Worm (Caenorhabditis elegans) whole organism, L2 larva: ENCODE measurements around the gene anmt-2.
A peak's percentile ranks its signal among the peaks of the same experiment; 100 is the strongest.

ENCODE experiments used
- C34F6.9 ChIP-seq: fragments of 150-350 bp; optimal IDR thresholded peaks from 2 replicates; lab custom pipeline; 2014; ENCODE audit warnings: missing biosample characterization, missing genetic modification characterization
- F13H6.1 ChIP-seq: sonication (generic microtip); optimal IDR thresholded peaks from 2 replicates; lab custom pipeline; 2016; ENCODE audit warnings: missing genetic modification characterization, missing compliant biosample characterization
- R02D3.7 ChIP-seq: fragments of 150-350 bp; optimal IDR thresholded peaks from 2 replicates; lab custom pipeline; 2014; ENCODE audit warnings: missing biosample characterization, missing genetic modification characterization
- Y55F3AM.14 ChIP-seq: fragments of 200-800 bp; sonication (Bioruptor generic); optimal IDR thresholded peaks from 2 replicates; lab custom pipeline; 2018; ENCODE audit warnings: mild to moderate bottlenecking, missing genetic modification characterization, missing compliant biosample characterization
- alr-1 ChIP-seq: fragments of 150-350 bp; optimal IDR thresholded peaks from 2 replicates; lab custom pipeline; 2014; ENCODE audit warnings: missing biosample characterization, missing genetic modification characterization
- aly-2 ChIP-seq: fragments of 150-350 bp; optimal IDR thresholded peaks from 2 replicates; lab custom pipeline; 2014; ENCODE audit warnings: missing biosample characterization, missing genetic modification characterization
- ama-1 ChIP-seq: fragments of 150-350 bp; optimal IDR thresholded peaks from 2 replicates; lab custom pipeline; 2018; ENCODE audit warnings: inconsistent platforms
- blmp-1 ChIP-seq: sonication (generic microtip); optimal IDR thresholded peaks from 2 replicates; lab custom pipeline; 2017; ENCODE audit warnings: missing genetic modification characterization, mild to moderate bottlenecking, missing compliant biosample characterization, antibody characterized with exemption, moderate library complexity; ENCODE audit not compliant: insufficient read depth
- crh-2 ChIP-seq: sonication (generic microtip); optimal IDR thresholded peaks from 2 replicates; lab custom pipeline; 2017; ENCODE audit warnings: missing biosample characterization, missing genetic modification characterization
- dmd-4 ChIP-seq: sonication (generic microtip); optimal IDR thresholded peaks from 2 replicates; lab custom pipeline; 2017; ENCODE audit warnings: missing biosample characterization, missing genetic modification characterization
- egl-27 ChIP-seq: sonication (generic microtip); optimal IDR thresholded peaks from 3 replicates; lab custom pipeline; 2017; ENCODE audit warnings: missing biosample characterization, missing genetic modification reagents, missing genetic modification characterization
- elt-1 ChIP-seq: fragments of 150-350 bp; optimal IDR thresholded peaks from 2 replicates; lab custom pipeline; 2014; ENCODE audit warnings: missing biosample characterization, missing genetic modification characterization
- elt-3 ChIP-seq: sonication (generic microtip); optimal IDR thresholded peaks from 2 replicates; lab custom pipeline; 2017; ENCODE audit warnings: missing biosample characterization, missing genetic modification characterization
- fos-1 ChIP-seq: fragments of 150-350 bp; optimal IDR thresholded peaks from 2 replicates; lab custom pipeline; 2014; ENCODE audit warnings: missing biosample characterization, missing genetic modification characterization
- gmeb-1 ChIP-seq: fragments of 150-350 bp; optimal IDR thresholded peaks from 2 replicates; lab custom pipeline; 2014; ENCODE audit warnings: missing biosample characterization, missing genetic modification characterization
- lin-11 ChIP-seq: fragments of 150-350 bp; sonication (generic microtip); optimal IDR thresholded peaks from 2 replicates; lab custom pipeline; 2014; ENCODE audit warnings: missing biosample characterization, missing genetic modification characterization, inconsistent platforms, mixed read lengths
- lin-13 ChIP-seq: fragments of 150-350 bp; optimal IDR thresholded peaks from 2 replicates; lab custom pipeline; 2014; ENCODE audit warnings: missing biosample characterization, missing genetic modification reagents, missing genetic modification characterization
- lin-39 ChIP-seq: fragments of 150-350 bp; optimal IDR thresholded peaks from 2 replicates; lab custom pipeline; 2014; ENCODE audit warnings: missing biosample characterization, missing genetic modification reagents, missing genetic modification characterization
- lsy-2 ChIP-seq, 2 experiments: fragments of 150-350 bp in 1 of 2; sonication (generic microtip) in 1 of 2; optimal IDR thresholded peaks; 2 replicates each; lab custom pipeline; 2014 to 2017; ENCODE audit warnings: missing biosample characterization in 2 of 2, missing genetic modification characterization in 2 of 2
- mbf-1 ChIP-seq: sonication (generic microtip); optimal IDR thresholded peaks from 2 replicates; lab custom pipeline; 2017; ENCODE audit warnings: missing biosample characterization, missing genetic modification characterization
- mdl-1 ChIP-seq, 2 experiments: fragments of 150-350 bp in 1 of 2; sonication (generic microtip) in 1 of 2; optimal IDR thresholded peaks; 2 replicates each; lab custom pipeline; 2017; ENCODE audit warnings: missing biosample characterization in 2 of 2, missing genetic modification characterization in 2 of 2
- nhr-10 ChIP-seq: sonication (generic microtip); optimal IDR thresholded peaks from 2 replicates; lab custom pipeline; 2017; ENCODE audit warnings: missing biosample characterization, missing genetic modification characterization
- nhr-11 ChIP-seq: fragments of 150-350 bp; optimal IDR thresholded peaks from 2 replicates; lab custom pipeline; 2014; ENCODE audit warnings: missing biosample characterization, missing genetic modification characterization
- nhr-12 ChIP-seq: fragments of 150-350 bp; optimal IDR thresholded peaks from 2 replicates; lab custom pipeline; 2014; ENCODE audit warnings: missing biosample characterization, missing genetic modification characterization
- nhr-129 ChIP-seq: fragments of 150-350 bp; optimal IDR thresholded peaks from 2 replicates; lab custom pipeline; 2014; ENCODE audit warnings: missing biosample characterization, missing genetic modification characterization
- nhr-21 ChIP-seq: fragments of 150-350 bp; optimal IDR thresholded peaks from 2 replicates; lab custom pipeline; 2014; ENCODE audit warnings: missing biosample characterization, missing genetic modification characterization
- nhr-23 ChIP-seq: fragments of 150-350 bp; optimal IDR thresholded peaks from 2 replicates; lab custom pipeline; 2014; ENCODE audit warnings: missing biosample characterization, missing genetic modification reagents, missing genetic modification characterization
- nhr-237 ChIP-seq: fragments of 150-350 bp; optimal IDR thresholded peaks from 2 replicates; lab custom pipeline; 2014; ENCODE audit warnings: missing biosample characterization, missing genetic modification characterization
- nhr-25 ChIP-seq: fragments of 150-350 bp; sonication (generic microtip); optimal IDR thresholded peaks from 3 replicates; lab custom pipeline; 2014; ENCODE audit warnings: missing biosample characterization, missing genetic modification characterization
- nhr-77 ChIP-seq: fragments of 150-350 bp; optimal IDR thresholded peaks from 2 replicates; lab custom pipeline; 2014; ENCODE audit warnings: missing biosample characterization, missing genetic modification characterization
- peb-1 ChIP-seq: fragments of 150-350 bp; optimal IDR thresholded peaks from 2 replicates; lab custom pipeline; 2014; ENCODE audit warnings: missing biosample characterization, missing genetic modification characterization
- skn-1 ChIP-seq: sonication (generic microtip); optimal IDR thresholded peaks from 2 replicates; lab custom pipeline; 2017; ENCODE audit warnings: missing biosample characterization, missing genetic modification characterization
- sma-3 ChIP-seq: sonication (generic microtip); optimal IDR thresholded peaks from 2 replicates; lab custom pipeline; 2016; ENCODE audit warnings: missing genetic modification reagents, missing genetic modification characterization, missing compliant biosample characterization
- sma-9 ChIP-seq, 2 experiments: fragments of 150-350 bp in 1 of 2; sonication (generic microtip) in 1 of 2; optimal IDR thresholded peaks; 2 replicates each; lab custom pipeline; 2014 to 2016; ENCODE audit warnings: missing genetic modification characterization in 2 of 2, mild to moderate bottlenecking in 1 of 2, missing biosample characterization in 1 of 2, missing compliant biosample characterization in 1 of 2, missing genetic modification reagents in 1 of 2, moderate library complexity in 1 of 2
- snpc-4 ChIP-seq: fragments of 150-350 bp; optimal IDR thresholded peaks from 2 replicates; lab custom pipeline; 2014; ENCODE audit warnings: missing biosample characterization, missing genetic modification characterization
- unc-39 ChIP-seq: fragments of 150-350 bp; optimal IDR thresholded peaks from 2 replicates; lab custom pipeline; 2014; ENCODE audit warnings: missing biosample characterization, missing genetic modification characterization
- unc-55 ChIP-seq: fragments of 150-350 bp; sonication (generic microtip); optimal IDR thresholded peaks from 3 replicates; lab custom pipeline; 2014; ENCODE audit warnings: missing biosample characterization, missing genetic modification reagents, missing genetic modification characterization
- unc-62 ChIP-seq: fragments of 150-350 bp; optimal IDR thresholded peaks from 2 replicates; lab custom pipeline; 2014; ENCODE audit warnings: missing biosample characterization, missing genetic modification reagents, missing genetic modification characterization
- zag-1 ChIP-seq: fragments of 150-350 bp; optimal IDR thresholded peaks from 2 replicates; lab custom pipeline; 2014; ENCODE audit warnings: missing biosample characterization, missing genetic modification characterization
- ztf-4 ChIP-seq: fragments of 150-350 bp; optimal IDR thresholded peaks from 2 replicates; lab custom pipeline; 2014; ENCODE audit warnings: missing biosample characterization, missing genetic modification characterization

The anmt-2 gene

DNA sequence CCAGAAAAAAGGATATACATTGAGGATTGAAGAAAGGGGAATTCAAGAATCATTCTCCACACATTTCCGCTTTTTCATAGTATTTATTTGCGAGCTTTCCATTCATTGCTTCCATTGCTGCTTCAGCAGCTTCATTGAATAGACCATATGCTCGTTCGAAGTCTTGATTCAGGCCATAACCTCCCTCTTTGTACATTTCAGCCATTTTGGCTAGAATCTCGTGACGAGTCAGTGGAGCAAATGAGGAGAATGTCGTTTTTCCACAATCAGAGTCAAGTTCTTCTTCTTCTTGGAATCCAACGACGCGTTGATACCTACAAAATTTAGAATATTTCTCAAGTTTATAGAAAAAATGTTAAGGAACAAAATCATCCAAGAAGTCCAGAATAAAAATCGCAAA is 7.7 kb upstream of the anmt-2 start:
- no peak for TF ChIP-seq nhr-237 (tag; lab: Kevin White, UChicago)
- no peak for TF ChIP-seq lin-13 (GFP tag; lab: Kevin White, UChicago)

DNA sequence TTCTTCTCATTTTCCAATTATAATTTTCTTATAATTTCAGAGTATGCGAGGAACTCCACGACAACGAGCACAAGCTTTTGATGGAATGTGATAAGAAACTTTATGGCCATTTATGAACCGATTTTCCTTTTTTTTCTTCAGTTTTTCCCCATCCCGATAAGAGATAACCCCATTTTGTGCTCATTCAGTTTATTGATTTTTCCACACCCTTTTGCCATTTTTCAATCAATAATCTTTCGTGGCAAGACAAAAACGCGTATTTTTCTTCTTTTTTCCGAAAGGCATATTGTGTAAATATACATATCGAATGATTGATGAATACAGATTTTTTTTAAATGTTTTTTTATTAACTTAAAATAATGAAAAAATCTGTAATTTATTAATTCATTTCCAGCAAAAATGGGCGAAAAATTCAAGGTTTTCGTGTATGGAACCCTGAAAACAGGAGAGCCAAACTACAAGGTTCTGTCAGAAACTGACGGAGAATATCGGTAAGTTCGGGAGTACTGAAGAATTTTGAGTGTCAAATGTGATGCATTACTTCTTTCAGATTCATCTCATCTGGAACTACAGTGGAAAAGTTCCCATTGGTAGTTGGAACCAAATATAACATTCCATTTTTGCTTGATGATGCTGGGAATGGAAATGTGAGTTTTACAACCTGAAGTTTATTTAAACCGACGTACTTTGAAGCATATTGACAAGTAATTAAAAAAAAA is 6.9 kb upstream of the anmt-2 start, which contains the start of gene F42A10.9:
Gene F42A10.9, plus strand, starts transcription at position 321 of the 719 bp plus-strand sequence.
- TF ChIP-seq fos-1 (tag; lab: Kevin White, UChicago) = peak; percentile 34
- TF ChIP-seq ama-1 (lab: Kevin White, UChicago) = peak; percentile 86
- no peak for TF ChIP-seq unc-62 (GFP tag; lab: Kevin White, UChicago)
- peak; percentile 17 for TF ChIP-seq lin-13 (GFP tag; lab: Kevin White, UChicago)
- no peak for TF ChIP-seq R02D3.7 (tag; lab: Kevin White, UChicago)
- TF ChIP-seq mbf-1 (tag; lab: Kevin White, UChicago) = no peak
- TF ChIP-seq alr-1 (tag; lab: Kevin White, UChicago) = no peak
- peak; percentile 35 for TF ChIP-seq sma-9 (GFP tag; optimal IDR thresholded peaks at IDR 0.05; lab: Kevin White, UChicago)
- TF ChIP-seq sma-9 (tag; optimal IDR thresholded peaks at IDR 0.05; lab: Kevin White, UChicago) = no peak
- TF ChIP-seq nhr-21 (tag; lab: Kevin White, UChicago) = no peak
- no peak for TF ChIP-seq F13H6.1 (tag; lab: Kevin White, UChicago)
- peak; percentile 0 for TF ChIP-seq crh-2 (tag; lab: Kevin White, UChicago)
- no peak for TF ChIP-seq nhr-10 (tag; lab: Kevin White, UChicago)
- no peak for TF ChIP-seq skn-1 (tag; lab: Kevin White, UChicago)
- TF ChIP-seq dmd-4 = no peak
- peak; percentile 48 for TF ChIP-seq C34F6.9 (tag; lab: Kevin White, UChicago)
- peak; percentile 34 for TF ChIP-seq nhr-129 (tag; lab: Kevin White, UChicago)
- TF ChIP-seq Y55F3AM.14 = no peak
- TF ChIP-seq elt-3 (tag; lab: Kevin White, UChicago) = no peak
- TF ChIP-seq nhr-23 (tag; lab: Kevin White, UChicago) = no peak
- TF ChIP-seq nhr-25 (tag; lab: Kevin White, UChicago) = peak; percentile 5
- TF ChIP-seq blmp-1 (tag; lab: Kevin White, UChicago) = no peak
- no peak for TF ChIP-seq peb-1 (tag; lab: Kevin White, UChicago)
- TF ChIP-seq unc-39 (tag; lab: Kevin White, UChicago) = no peak
- TF ChIP-seq nhr-77 = no peak
- TF ChIP-seq, all 48 proteins: peak for 8

ce11 chrIII:6163381-6163780 is 5.8 kb upstream of the anmt-2 start:
- no peak for TF ChIP-seq nhr-23 (tag; lab: Kevin White, UChicago)
- TF ChIP-seq nhr-237 (tag; lab: Kevin White, UChicago) = no peak
- TF ChIP-seq elt-1 (tag; lab: Kevin White, UChicago) = no peak
- TF ChIP-seq aly-2 (tag; lab: Kevin White, UChicago) = no peak
- TF ChIP-seq gmeb-1 (tag; lab: Kevin White, UChicago) = no peak
- no peak for TF ChIP-seq snpc-4 (tag; lab: Kevin White, UChicago)
- TF ChIP-seq F13H6.1 (tag; lab: Kevin White, UChicago) = no peak

- TF ChIP-seq sma-9 (GFP tag; optimal IDR thresholded peaks at IDR 0.05; lab: Kevin White, UChicago) = peak; percentile 64
- TF ChIP-seq sma-9 (tag; optimal IDR thresholded peaks at IDR 0.05; lab: Kevin White, UChicago) = no peak
- TF ChIP-seq peb-1 (tag; lab: Kevin White, UChicago) = no peak
- peak; percentile 39 for TF ChIP-seq lin-13 (GFP tag; lab: Kevin White, UChicago)
- no peak for TF ChIP-seq elt-3 (tag; lab: Kevin White, UChicago)
- TF ChIP-seq unc-55 (GFP tag; lab: Kevin White, UChicago) = peak; percentile 63
- TF ChIP-seq zag-1 = no peak
- TF ChIP-seq lin-11 (tag; lab: Kevin White, UChicago) = peak; percentile 70
- TF ChIP-seq nhr-21 (tag; lab: Kevin White, UChicago) = peak; percentile 60
- TF ChIP-seq nhr-10 (tag; lab: Kevin White, UChicago) = peak; percentile 18
- TF ChIP-seq nhr-129 (tag; lab: Kevin White, UChicago) = peak; percentile 72
- peak; percentile 21 for TF ChIP-seq mbf-1 (tag; lab: Kevin White, UChicago)
- peak; percentile 57 to 68 for TF ChIP-seq lsy-2 (tag; optimal IDR thresholded peaks at IDR 0.05; lab: Kevin White, UChicago)
- peak; percentile 15 for TF ChIP-seq snpc-4 (tag; lab: Kevin White, UChicago)
- TF ChIP-seq dmd-4 = no peak
- TF ChIP-seq nhr-12 = no peak
- TF ChIP-seq lin-39 (tag; lab: Kevin White, UChicago) = no peak
- peak; percentile 52 for TF ChIP-seq F13H6.1 (tag; lab: Kevin White, UChicago)
- TF ChIP-seq crh-2 (tag; lab: Kevin White, UChicago) = peak; percentile 47
- TF ChIP-seq aly-2 (tag; lab: Kevin White, UChicago) = no peak
- peak; percentile 56 for TF ChIP-seq sma-3 (GFP tag; lab: Kevin White, UChicago)
- peak; percentile 18 for TF ChIP-seq blmp-1 (tag; lab: Kevin White, UChicago)
- TF ChIP-seq nhr-11 (tag; lab: Kevin White, UChicago) = peak; percentile 39
- peak in 1 of 2 experiments; percentile 13 for TF ChIP-seq mdl-1 (tag; optimal IDR thresholded peaks at IDR 0.05; lab: Kevin White, UChicago)
- TF ChIP-seq Y55F3AM.14 = no peak
- TF ChIP-seq C34F6.9 (tag; lab: Kevin White, UChicago) = peak; percentile 41
- peak; percentile 15 for TF ChIP-seq egl-27
- peak; percentile 54 for TF ChIP-seq ztf-4
- TF ChIP-seq nhr-25 (tag; lab: Kevin White, UChicago) = peak; percentile 36
- TF ChIP-seq fos-1 (tag; lab: Kevin White, UChicago) = peak; percentile 95
These were observed 1.3 kb upstream of the anmt-2 start, which contains the start of gene nfm-1 for ce11 chrIII:6158642-6159475. Gene nfm-1 (plus strand): TSS chrIII:6159453.
